Worm (Caenorhabditis elegans): ENCODE measurements around the gene Y9C12A.1.

DNA sequence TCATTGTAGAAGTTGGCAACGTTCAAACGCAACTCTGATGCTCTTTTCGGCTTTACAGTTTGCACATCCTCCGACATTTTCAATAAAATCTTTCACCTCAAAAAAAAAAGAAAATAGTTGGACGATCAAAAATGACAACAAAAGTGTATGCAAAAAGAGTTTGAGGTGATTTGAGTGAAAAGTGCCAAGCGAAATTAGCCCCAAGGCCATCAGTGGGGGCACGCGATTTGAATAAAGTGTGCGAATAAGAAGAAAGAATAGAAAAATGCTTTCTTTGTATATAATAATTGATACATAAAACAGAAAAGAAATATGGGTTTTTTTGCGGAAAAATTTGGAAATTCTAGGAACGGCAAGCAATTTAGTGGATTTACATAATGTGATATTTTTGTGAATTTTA lies 16.5 kb downstream of the Y9C12A.1 start, which contains the start of gene T19D7.5:
- TF ChIP-seq ztf-11 (tag; optimal IDR thresholded peaks at IDR 0.05) (no peak), nhr-237 (tag; optimal IDR thresholded peaks at IDR 0.05) (no peak), mbf-1 (tag; optimal IDR thresholded peaks at IDR 0.05) (no peak), egl-27 (tag; optimal IDR thresholded peaks at IDR 0.05) (no peak), crh-2 (tag; optimal IDR thresholded peaks at IDR 0.05) (no peak), ceh-82 (tag; optimal IDR thresholded peaks at IDR 0.05) (no peak), zag-1 (tag; optimal IDR thresholded peaks at IDR 0.05) (no peak), ama-1 (optimal IDR thresholded peaks at IDR 0.05) (no peak), unc-39 (tag; optimal IDR thresholded peaks at IDR 0.05) (no peak), mdl-1 (tag; optimal IDR thresholded peaks at IDR 0.05) (no peak), lin-13 (GFP tag; optimal IDR thresholded peaks at IDR 0.05) (no peak), alr-1 (tag; optimal IDR thresholded peaks at IDR 0.05) (no peak)
